Worm (Caenorhabditis elegans) whole organism, late embryonic: ENCODE measurements around the gene smc-3.

ENCODE experiments used
- K02D7.2 ChIP-seq: sonication (generic microtip); optimal IDR thresholded peaks from 2 replicates; lab custom pipeline; 2017; ENCODE audit warnings: mild to moderate bottlenecking, missing genetic modification characterization, missing compliant biosample characterization
- K09A11.1 ChIP-seq: sonication (generic microtip); optimal IDR thresholded peaks from 2 replicates; lab custom pipeline; 2017; ENCODE audit warnings: antibody characterized with exemption, mild to moderate bottlenecking, missing genetic modification characterization, missing compliant biosample characterization; ENCODE audit not compliant: insufficient read depth
- T23F11.4 ChIP-seq: fragments of 200-800 bp; sonication (Bioruptor generic); optimal IDR thresholded peaks from 2 replicates; lab custom pipeline; 2018; ENCODE audit warnings: mild to moderate bottlenecking, missing genetic modification characterization, missing compliant biosample characterization
- ama-1 ChIP-seq: fragments of 150-350 bp; optimal IDR thresholded peaks from 2 replicates; lab custom pipeline; 2014
- ceh-31 ChIP-seq: sonication (generic microtip); optimal IDR thresholded peaks from 2 replicates; lab custom pipeline; 2016; ENCODE audit warnings: missing genetic modification characterization, missing compliant biosample characterization
- ceh-48 ChIP-seq: sonication (generic microtip); optimal IDR thresholded peaks from 2 replicates; lab custom pipeline; 2016; ENCODE audit warnings: missing genetic modification characterization, inconsistent platforms, missing compliant biosample characterization
- ceh-6 ChIP-seq: fragments of 200-800 bp; sonication (Bioruptor generic); optimal IDR thresholded peaks from 2 replicates; lab custom pipeline; 2018; ENCODE audit warnings: mild to moderate bottlenecking, missing genetic modification characterization, missing compliant biosample characterization
- che-1 ChIP-seq: sonication (generic microtip); optimal IDR thresholded peaks from 2 replicates; lab custom pipeline; 2016; ENCODE audit warnings: mild to moderate bottlenecking, missing genetic modification characterization, missing compliant biosample characterization
- dve-1 ChIP-seq: sonication (generic microtip); optimal IDR thresholded peaks from 2 replicates; lab custom pipeline; 2017; ENCODE audit warnings: antibody characterized with exemption, mild to moderate bottlenecking, missing genetic modification characterization, missing compliant biosample characterization
- elt-2 ChIP-seq: sonication (generic microtip); optimal IDR thresholded peaks from 2 replicates; lab custom pipeline; 2016; ENCODE audit warnings: missing genetic modification reagents, missing genetic modification characterization, missing compliant biosample characterization
- elt-4 ChIP-seq: sonication (generic microtip); optimal IDR thresholded peaks from 2 replicates; lab custom pipeline; 2016; ENCODE audit warnings: missing genetic modification characterization, missing compliant biosample characterization
- fax-1 ChIP-seq: sonication (generic microtip); optimal IDR thresholded peaks from 2 replicates; lab custom pipeline; 2016; ENCODE audit warnings: missing genotype, missing genetic modification characterization, missing compliant biosample characterization
- gmeb-2 ChIP-seq: sonication (generic microtip); optimal IDR thresholded peaks from 2 replicates; lab custom pipeline; 2016; ENCODE audit warnings: missing genetic modification characterization, inconsistent platforms, missing compliant biosample characterization
- hlh-30 ChIP-seq: sonication (generic microtip); optimal IDR thresholded peaks from 2 replicates; lab custom pipeline; 2017; ENCODE audit warnings: antibody characterized with exemption, missing genetic modification characterization, missing compliant biosample characterization; ENCODE audit not compliant: insufficient read depth
- hlh-6 ChIP-seq: sonication (generic microtip); optimal IDR thresholded peaks from 2 replicates; lab custom pipeline; 2016; ENCODE audit warnings: missing genotype, missing genetic modification characterization, missing compliant biosample characterization
- hlh-8 ChIP-seq: sonication (generic microtip); optimal IDR thresholded peaks from 2 replicates; lab custom pipeline; 2016; ENCODE audit warnings: missing genotype, missing genetic modification characterization, missing compliant biosample characterization
- lin-11 ChIP-seq: fragments of 200-800 bp; sonication (Bioruptor generic); optimal IDR thresholded peaks from 2 replicates; lab custom pipeline; 2018; ENCODE audit warnings: mild to moderate bottlenecking, missing genetic modification characterization, missing compliant biosample characterization
- madf-2 ChIP-seq: sonication (generic microtip); optimal IDR thresholded peaks from 2 replicates; lab custom pipeline; 2017; ENCODE audit warnings: missing genetic modification characterization, missing compliant biosample characterization
- nhr-232 ChIP-seq: sonication (generic microtip); optimal IDR thresholded peaks from 2 replicates; lab custom pipeline; 2016; ENCODE audit warnings: missing genetic modification characterization, missing compliant biosample characterization
- npax-4 ChIP-seq: sonication (generic microtip); optimal IDR thresholded peaks from 2 replicates; lab custom pipeline; 2016; ENCODE audit warnings: missing genetic modification characterization, missing compliant biosample characterization
- pha-4 ChIP-seq: fragments of 150-350 bp; optimal IDR thresholded peaks from 2 replicates; lab custom pipeline; 2018; ENCODE audit warnings: missing biosample characterization, missing genetic modification reagents, missing genetic modification characterization
- pqm-1 ChIP-seq: sonication (generic microtip); optimal IDR thresholded peaks from 2 replicates; lab custom pipeline; 2016; ENCODE audit warnings: missing genetic modification characterization, missing compliant biosample characterization
- pros-1 ChIP-seq: fragments of 150-350 bp; optimal IDR thresholded peaks from 2 replicates; lab custom pipeline; 2014; ENCODE audit warnings: missing biosample characterization, missing genetic modification reagents, missing genetic modification characterization
- tbx-7 ChIP-seq: sonication (generic microtip); optimal IDR thresholded peaks from 2 replicates; lab custom pipeline; 2016; ENCODE audit warnings: missing genotype, missing genetic modification characterization, missing compliant biosample characterization
- unc-42 ChIP-seq: sonication (generic microtip); optimal IDR thresholded peaks from 2 replicates; lab custom pipeline; 2016; ENCODE audit warnings: missing genotype, missing genetic modification characterization, missing compliant biosample characterization
- unc-86 ChIP-seq: sonication (generic microtip); optimal IDR thresholded peaks from 2 replicates; lab custom pipeline; 2016; ENCODE audit warnings: missing genetic modification characterization, missing compliant biosample characterization

Gene smc-3

DNA sequence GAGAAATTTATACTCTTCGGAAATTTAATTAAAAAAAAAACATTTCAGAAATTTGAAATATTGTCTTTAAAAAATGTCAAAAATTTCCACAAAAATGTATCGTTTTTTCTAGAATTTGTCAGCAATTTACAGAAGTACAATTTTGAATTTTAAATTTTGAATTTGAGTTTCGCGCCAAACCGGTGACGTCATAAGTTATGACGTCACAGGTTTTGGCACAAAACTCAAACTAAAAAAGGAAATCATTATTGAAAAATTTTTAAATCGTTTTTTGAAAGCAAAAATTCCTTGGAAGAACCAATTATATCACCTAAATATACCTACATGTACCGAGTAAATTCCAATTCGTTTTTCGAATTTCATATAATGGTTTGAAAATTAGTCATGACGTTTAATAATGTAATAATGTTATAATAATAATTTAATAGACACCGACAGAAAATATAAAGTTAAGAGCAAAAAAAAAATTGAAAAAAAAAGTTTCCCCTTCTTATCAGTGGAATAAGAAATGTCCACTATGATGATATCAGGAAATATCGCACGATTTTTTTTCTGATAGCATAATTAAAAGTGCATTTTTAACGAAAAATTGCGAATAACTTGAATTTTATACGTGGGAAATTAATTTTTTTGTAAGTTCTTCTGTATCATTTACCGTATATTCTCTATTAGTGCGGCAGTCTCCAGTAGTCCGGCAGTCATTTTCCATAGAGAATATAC lies 59.6 kb downstream of the smc-3 start:
- TF ChIP-seq elt-2 (tag; lab: Kevin White, UChicago), result peak; percentile 16
- no peak for TF ChIP-seq pqm-1 (tag; lab: Kevin White, UChicago)

DNA sequence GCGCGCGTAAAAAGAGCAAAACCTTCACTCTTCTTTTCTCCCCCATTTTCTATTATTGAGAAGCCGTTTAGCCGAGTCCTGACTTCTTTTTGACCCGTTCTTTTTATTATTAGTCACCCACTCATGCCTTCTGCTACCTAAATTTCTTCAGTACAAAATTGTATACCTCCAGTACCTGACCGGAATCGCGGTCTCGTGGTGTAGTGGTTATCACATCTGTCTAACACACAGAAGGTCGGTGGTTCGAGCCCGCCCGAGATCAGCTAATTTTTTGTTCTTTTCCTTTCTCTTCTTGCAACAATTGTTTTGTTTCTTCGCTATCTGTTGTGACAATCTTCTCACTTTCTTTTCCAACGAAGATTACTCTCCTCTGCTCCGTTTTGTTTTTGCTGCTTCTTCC lies 62.1 kb downstream of the smc-3 start:
- TF ChIP-seq lin-11 (tag; lab: Kevin White, UChicago) (no peak), hlh-30 (tag; lab: Kevin White, UChicago) (peak; percentile 5), ama-1 (lab: Kevin White, UChicago) (no peak), dve-1 (tag; lab: Kevin White, UChicago) (no peak)

DNA sequence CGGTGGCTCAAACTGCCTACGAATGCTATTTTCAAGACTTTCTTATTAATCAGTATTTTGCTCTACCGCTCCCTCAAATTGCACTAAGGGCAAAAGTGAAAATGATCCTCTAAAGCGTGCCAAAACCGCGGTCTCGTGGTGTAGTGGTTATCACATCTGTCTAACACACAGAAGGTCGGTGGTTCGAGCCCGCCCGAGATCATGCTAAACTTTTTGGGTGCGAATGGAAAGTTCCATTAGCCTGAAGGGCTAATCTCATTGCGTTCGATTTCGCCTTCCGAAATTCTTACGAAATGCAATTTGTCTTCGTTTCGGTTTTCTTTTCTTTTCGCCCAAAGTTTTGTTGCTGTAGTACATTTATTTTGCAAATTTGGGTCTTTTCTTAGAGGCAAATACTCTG lies 62.8 kb downstream of the smc-3 start:
- no peak for TF ChIP-seq nhr-232 (tag; lab: Kevin White, UChicago)
- no peak for TF ChIP-seq ceh-48
- no peak for TF ChIP-seq elt-4
- no peak for TF ChIP-seq madf-2
- TF ChIP-seq unc-42 (tag; lab: Kevin White, UChicago), result peak; percentile 87
- peak; percentile 1 for TF ChIP-seq elt-2 (tag; lab: Kevin White, UChicago)
- TF ChIP-seq tbx-7 (tag; lab: Kevin White, UChicago), result no peak
- TF ChIP-seq unc-86 (tag; lab: Kevin White, UChicago), result no peak
- TF ChIP-seq K02D7.2 (tag; lab: Kevin White, UChicago), result no peak
- no peak for TF ChIP-seq che-1 (tag; lab: Kevin White, UChicago)
- peak; percentile 33 for TF ChIP-seq ceh-6 (GFP tag; lab: Kevin White, UChicago)
- no peak for TF ChIP-seq pha-4
- no peak for TF ChIP-seq fax-1 (tag; lab: Kevin White, UChicago)
- no peak for TF ChIP-seq T23F11.4 (GFP tag; lab: Kevin White, UChicago)
- TF ChIP-seq hlh-6 (tag; lab: Kevin White, UChicago), result no peak
- TF ChIP-seq K09A11.1 (tag; lab: Kevin White, UChicago), result no peak
- no peak for TF ChIP-seq ama-1 (lab: Kevin White, UChicago)
- no peak for TF ChIP-seq hlh-8 (tag; lab: Kevin White, UChicago)
- peak; percentile 1 for TF ChIP-seq dve-1 (tag; lab: Kevin White, UChicago)
- no peak for TF ChIP-seq gmeb-2 (tag; lab: Kevin White, UChicago)
- TF ChIP-seq npax-4 (tag; lab: Kevin White, UChicago), result no peak
- no peak for TF ChIP-seq pros-1 (tag; lab: Kevin White, UChicago)
- peak; percentile 49 for TF ChIP-seq ceh-31 (tag; lab: Kevin White, UChicago)
- TF ChIP-seq, all 69 proteins: peak for 5
